Fruit fly (Drosophila melanogaster): ENCODE data around the gene CG3246.

The CG3246 gene

dm6 chr2L:3457007-3457406, 4.7 kb downstream of the CG3246 start, which contains the start of the genes Cog3 and Sec5 (continued):
- peak; percentile 93 to 98 for TF ChIP-seq crp (GFP tag; optimal IDR thresholded peaks at IDR 0.05)
- no peak for TF ChIP-seq CG15601 (tag; optimal IDR thresholded peaks at IDR 0.05)
- peak; percentile 45 for TF ChIP-seq shn (GFP tag; optimal IDR thresholded peaks at IDR 0.05)
- peak; percentile 72 for TF ChIP-seq CoRest (tag; optimal IDR thresholded peaks at IDR 0.05)
- TF ChIP-seq ftz-f1 (GFP tag; optimal IDR thresholded peaks at IDR 0.05), result peak; percentile 22
- TF ChIP-seq Spps (tag; optimal IDR thresholded peaks at IDR 0.05), result no peak
- no peak for TF ChIP-seq CG14860 (GFP tag; IDR thresholded peaks at IDR 0.05; ENCODE audit: partially characterized antibody)
- TF ChIP-seq CG4730 (GFP tag; IDR thresholded peaks at IDR 0.05), result no peak
- TF ChIP-seq CG7839 (tag; optimal IDR thresholded peaks at IDR 0.05), result no peak
- TF ChIP-seq NC2β (GFP tag; optimal IDR thresholded peaks at IDR 0.05), result peak; percentile 17
- no peak for TF ChIP-seq HLH4C (GFP tag; IDR thresholded peaks at IDR 0.05; ENCODE audit: partially characterized antibody)
- TF ChIP-seq Oaz (GFP tag; IDR thresholded peaks at IDR 0.05), result peak; percentile 31; the same call in 1 of the 2 replicates
- no peak for TF ChIP-seq tio (GFP tag; optimal IDR thresholded peaks at IDR 0.05)
- TF ChIP-seq CG31224 (GFP tag; IDR thresholded peaks at IDR 0.05), result peak; percentile 46; the same call in 1 of the 2 replicates
- TF ChIP-seq nau (GFP tag; optimal IDR thresholded peaks at IDR 0.05), result no peak
- no peak for TF ChIP-seq Optix (GFP tag; IDR thresholded peaks at IDR 0.05)
- TF ChIP-seq CG12155 (GFP tag; optimal IDR thresholded peaks at IDR 0.05), result no peak
- TF ChIP-seq corto (GFP tag; optimal IDR thresholded peaks at IDR 0.05), result no peak
- peak; percentile 47 for TF ChIP-seq chn (GFP tag; optimal IDR thresholded peaks at IDR 0.05)
- no peak for TF ChIP-seq en (GFP tag; optimal IDR thresholded peaks at IDR 0.05)
- TF ChIP-seq Kr (GFP tag; optimal IDR thresholded peaks at IDR 0.05), result no peak
- no peak for TF ChIP-seq repo (GFP tag; optimal IDR thresholded peaks at IDR 0.05)
- no peak for TF ChIP-seq maf-S (GFP tag; optimal IDR thresholded peaks at IDR 0.05)
- TF ChIP-seq Rfx (GFP tag; IDR thresholded peaks at IDR 0.05), result peak; percentile 85
- TF ChIP-seq hkb (optimal IDR thresholded peaks at IDR 0.05), result peak; percentile 72
- no peak for TF ChIP-seq hkb (GFP tag; IDR thresholded peaks at IDR 0.05)
- peak; percentile 9 for TF ChIP-seq Atf3 (GFP tag; optimal IDR thresholded peaks at IDR 0.05)
- no peak for TF ChIP-seq unpg (GFP tag; optimal IDR thresholded peaks at IDR 0.05)
- no peak for TF ChIP-seq Opbp (GFP tag; IDR thresholded peaks at IDR 0.05; ENCODE audit: partially characterized antibody)
- 0 out of 3 replicates have a peak, but pooled peaks have one; percentile 45 for TF ChIP-seq CG7357 (GFP tag; IDR thresholded peaks at IDR 0.05)
- TF ChIP-seq TFAM (GFP tag; optimal IDR thresholded peaks at IDR 0.05), result no peak
- no peak for TF ChIP-seq slou (GFP tag; optimal IDR thresholded peaks at IDR 0.05)
- TF ChIP-seq gcm2 (GFP tag; optimal IDR thresholded peaks at IDR 0.05), result no peak
- no peak for TF ChIP-seq Aef1 (GFP tag; IDR thresholded peaks at IDR 0.05)
- peak; percentile 74 for TF ChIP-seq CG13424 (tag; optimal IDR thresholded peaks at IDR 0.05)
- no peak for TF ChIP-seq danr (GFP tag; IDR thresholded peaks at IDR 0.05)
- TF ChIP-seq tll (GFP tag; optimal IDR thresholded peaks at IDR 0.05), result peak in 1 of 2 experiments; percentile 35
- TF ChIP-seq emc (GFP tag; optimal IDR thresholded peaks at IDR 0.05), result no peak
- TF ChIP-seq dpn (GFP tag; optimal IDR thresholded peaks at IDR 0.05), result peak; percentile 45 to 52
- TF ChIP-seq CG3281 (GFP tag; optimal IDR thresholded peaks at IDR 0.05), result no peak
- TF ChIP-seq sisA (GFP tag; IDR thresholded peaks at IDR 0.05), result peak; percentile 13; the same call in 1 of the 2 replicates
- TF ChIP-seq NfI (GFP tag; optimal IDR thresholded peaks at IDR 0.05), result peak; percentile 78
- peak; percentile 45 for TF ChIP-seq CG30020 (tag; optimal IDR thresholded peaks at IDR 0.05)
- TF ChIP-seq CG11456 (GFP tag; IDR thresholded peaks at IDR 0.05), result no peak; the same call in 2 of the 3 replicates
- TF ChIP-seq dmrt11E (tag; optimal IDR thresholded peaks at IDR 0.05), result peak; percentile 58
- no peak for TF ChIP-seq stc (GFP tag; IDR thresholded peaks at IDR 0.05)
- TF ChIP-seq aop (GFP tag; IDR thresholded peaks at IDR 0.05), result no peak
- no peak for TF ChIP-seq CG8290 (GFP tag; optimal IDR thresholded peaks at IDR 0.05)
- TF ChIP-seq CG8290 (tag; optimal IDR thresholded peaks at IDR 0.05), result no peak
- TF ChIP-seq ems (GFP tag; optimal IDR thresholded peaks at IDR 0.05), result peak; percentile 57
- TF ChIP-seq CG18619 (GFP tag; optimal IDR thresholded peaks at IDR 0.05), result no peak
- TF ChIP-seq CG2120 (GFP tag; optimal IDR thresholded peaks at IDR 0.05), result peak; percentile 90
